Worm (Caenorhabditis elegans) whole organism, late embryonic: ENCODE data around the gene skr-12.

Source experiments
- K02D7.2 ChIP-seq: sonication (generic microtip); optimal IDR thresholded peaks from 2 replicates; lab custom pipeline; 2017; ENCODE audit warnings: mild to moderate bottlenecking, missing genetic modification characterization, missing compliant biosample characterization
- T23F11.4 ChIP-seq: fragments of 200-800 bp; sonication (Bioruptor generic); optimal IDR thresholded peaks from 2 replicates; lab custom pipeline; 2018; ENCODE audit warnings: mild to moderate bottlenecking, missing genetic modification characterization, missing compliant biosample characterization
- ama-1 ChIP-seq: fragments of 150-350 bp; optimal IDR thresholded peaks from 2 replicates; lab custom pipeline; 2014
- ceh-45 ChIP-seq: fragments of 200-800 bp; sonication (Bioruptor generic); IDR thresholded peaks from 2 replicates; pipeline ENCODE4 v1.3.6; 2022; ENCODE audit warnings: missing genetic modification reagents, missing genetic modification characterization, missing compliant biosample characterization
- dve-1 ChIP-seq: sonication (generic microtip); optimal IDR thresholded peaks from 2 replicates; lab custom pipeline; 2017; ENCODE audit warnings: antibody characterized with exemption, mild to moderate bottlenecking, missing genetic modification characterization, missing compliant biosample characterization
- ets-4 ChIP-seq: sonication (generic microtip); optimal IDR thresholded peaks from 2 replicates; lab custom pipeline; 2016; ENCODE audit warnings: missing genetic modification characterization, missing compliant biosample characterization
- fkh-10 ChIP-seq: fragments of 150-350 bp; optimal IDR thresholded peaks from 2 replicates; lab custom pipeline; 2014; ENCODE audit warnings: missing biosample characterization, missing genetic modification reagents, missing genetic modification characterization
- hlh-15 ChIP-seq: sonication (generic microtip); optimal IDR thresholded peaks from 2 replicates; lab custom pipeline; 2016; ENCODE audit warnings: missing genetic modification characterization, missing compliant biosample characterization
- lim-6 ChIP-seq: sonication (generic microtip); optimal IDR thresholded peaks from 2 replicates; lab custom pipeline; 2016; ENCODE audit warnings: missing genetic modification characterization, missing compliant biosample characterization
- nhr-11 ChIP-seq: fragments of 150-350 bp; optimal IDR thresholded peaks from 2 replicates; lab custom pipeline; 2014; ENCODE audit warnings: missing biosample characterization, missing genetic modification characterization
- ref-2 ChIP-seq: sonication (generic microtip); optimal IDR thresholded peaks from 2 replicates; lab custom pipeline; 2016; ENCODE audit warnings: missing genetic modification characterization, missing compliant biosample characterization
- sox-2 ChIP-seq: fragments of 200-800 bp; sonication (Bioruptor generic); IDR thresholded peaks from 2 replicates; pipeline ENCODE4 v1.3.6; 2022; ENCODE audit warnings: missing genetic modification reagents, missing genetic modification characterization, missing compliant biosample characterization
- tbx-2 ChIP-seq: sonication (generic microtip); optimal IDR thresholded peaks from 2 replicates; lab custom pipeline; 2016; ENCODE audit warnings: missing genetic modification characterization, missing compliant biosample characterization
- unc-3 ChIP-seq, 2 experiments: fragments of 200-800 bp in 1 of 2; sonication (Bioruptor generic) in 1 of 2; sonication (generic microtip) in 1 of 2; conservative IDR thresholded peaks in 1 of 2; optimal IDR thresholded peaks in 1 of 2; 2 replicates each; pipeline versions ENCODE4 v1.3.6 to Lab custom; 2016 to 2022; ENCODE audit warnings: missing compliant biosample characterization in 2 of 2, missing genetic modification characterization in 2 of 2, missing genetic modification reagents in 1 of 2

ce11 chrIV:17215070-17215469 is 48.0 kb downstream of the skr-12 start:
- TF ChIP-seq T23F11.4 (no peak), sox-2 (GFP tag; lab: Robert Waterston, UW) (no peak), lim-6 (tag; lab: Kevin White, UChicago) (no peak), ref-2 (tag; lab: Kevin White, UChicago) (no peak), ets-4 (tag; lab: Kevin White, UChicago) (no peak), hlh-15 (tag; lab: Kevin White, UChicago) (no peak), K02D7.2 (tag; lab: Kevin White, UChicago) (no peak), nhr-11 (tag; lab: Kevin White, UChicago) (no peak), tbx-2 (tag; lab: Kevin White, UChicago) (no peak), ama-1 (lab: Kevin White, UChicago) (no peak), fkh-10 (no peak), dve-1 (tag; lab: Kevin White, UChicago) (no peak), ceh-45 (GFP tag; lab: Robert Waterston, UW) (no peak), unc-3 (GFP tag; conservative IDR thresholded peaks at IDR 0.05; lab: Robert Waterston, UW) (no peak), unc-3 (tag; optimal IDR thresholded peaks at IDR 0.05; lab: Kevin White, UChicago) (no peak)
